Worm (Caenorhabditis elegans) whole organism, young adult: ENCODE results near the gene T10H10.2.

Experiments
- B0035.1 ChIP-seq: sonication (generic microtip); optimal IDR thresholded peaks from 2 replicates; lab custom pipeline; 2016; ENCODE audit warnings: missing genetic modification characterization, mild to moderate bottlenecking, missing compliant biosample characterization, missing genotype, missing genetic modification reagents
- B0261.1 ChIP-seq: sonication (generic microtip); optimal IDR thresholded peaks from 2 replicates; lab custom pipeline; 2016; ENCODE audit warnings: mild to moderate bottlenecking, missing genetic modification characterization, moderate library complexity, missing compliant biosample characterization
- D2030.7 ChIP-seq: fragments of 200-800 bp; sonication (Bioruptor generic); IDR thresholded peaks from 2 replicates; pipeline ENCODE4 v1.3.6; 2022; ENCODE audit warnings: missing genetic modification reagents, missing genetic modification characterization, missing compliant biosample characterization
- F49E8.2 ChIP-seq: sonication (generic microtip); optimal IDR thresholded peaks from 3 replicates; lab custom pipeline; 2017; ENCODE audit warnings: missing genetic modification characterization, mild to moderate bottlenecking, missing compliant biosample characterization, antibody characterized with exemption, moderate library complexity; ENCODE audit not compliant: insufficient read depth
- F57C9.4 ChIP-seq: sonication (generic microtip); optimal IDR thresholded peaks from 2 replicates; lab custom pipeline; 2017; ENCODE audit warnings: mild to moderate bottlenecking, missing genetic modification characterization, missing compliant biosample characterization
- Y53G8AR.9 ChIP-seq: fragments of 200-800 bp; sonication (Bioruptor generic); conservative IDR thresholded peaks from 2 replicates; pipeline ENCODE4 v1.3.6; 2022; ENCODE audit warnings: missing genetic modification reagents, missing genetic modification characterization, missing compliant biosample characterization
- Y56A3A.18 ChIP-seq: fragments of 200-800 bp; sonication (Bioruptor generic); IDR thresholded peaks from 2 replicates; pipeline ENCODE4 v1.3.6; 2022; ENCODE audit warnings: missing genetic modification reagents, missing genetic modification characterization, missing compliant biosample characterization
- Y67H2A.10 ChIP-seq: fragments of 200-800 bp; sonication (Bioruptor generic); conservative IDR thresholded peaks from 2 replicates; pipeline ENCODE4 v1.3.6; 2022; ENCODE audit warnings: missing genetic modification reagents, missing genetic modification characterization, missing compliant biosample characterization
- ZK185.1 ChIP-seq: sonication (generic microtip); optimal IDR thresholded peaks from 2 replicates; lab custom pipeline; 2016; ENCODE audit warnings: mild to moderate bottlenecking, missing genetic modification characterization, missing compliant biosample characterization; ENCODE audit not compliant: poor library complexity, severe bottlenecking
- akir-1 ChIP-seq: fragments of 200-800 bp; sonication (Bioruptor generic); optimal IDR thresholded peaks from 2 replicates; lab custom pipeline; 2018; ENCODE audit warnings: mild to moderate bottlenecking, missing genetic modification characterization, moderate library complexity, missing compliant biosample characterization
- ama-1 ChIP-seq, 3 experiments: fragments of 150-350 bp in 1 of 3; sonication (generic microtip) in 2 of 3; optimal IDR thresholded peaks; 2 replicates each; lab custom pipeline; 2014 to 2018; ENCODE audit warnings: missing biosample characterization in 2 of 3, missing genetic modification characterization in 2 of 3, missing genetic modification reagents in 2 of 3
- aptf-3 ChIP-seq: fragments of 200-800 bp; sonication (Bioruptor generic); IDR thresholded peaks from 2 replicates; pipeline ENCODE4 v1.3.6; 2022; ENCODE audit warnings: missing genetic modification characterization, missing compliant biosample characterization
- atf-7 ChIP-seq: sonication (generic microtip); optimal IDR thresholded peaks from 2 replicates; lab custom pipeline; 2017; ENCODE audit warnings: mild to moderate bottlenecking, missing genetic modification characterization, missing compliant biosample characterization
- attf-6 ChIP-seq: fragments of 200-800 bp; sonication (Bioruptor generic); IDR thresholded peaks from 2 replicates; pipeline ENCODE4 v1.3.6; 2022; ENCODE audit warnings: missing genetic modification reagents, missing genetic modification characterization, missing compliant biosample characterization
- bed-1 ChIP-seq: fragments of 200-800 bp; sonication (Bioruptor generic); IDR thresholded peaks from 2 replicates; pipeline ENCODE4 v1.3.6; 2022; ENCODE audit warnings: missing genetic modification reagents, missing genetic modification characterization, missing compliant biosample characterization
- ceh-27 ChIP-seq: fragments of 200-800 bp; sonication (Bioruptor generic); optimal IDR thresholded peaks from 2 replicates; lab custom pipeline; 2018; ENCODE audit warnings: mild to moderate bottlenecking, missing genetic modification characterization, moderate library complexity, missing compliant biosample characterization
- ceh-40 ChIP-seq: fragments of 200-800 bp; sonication (Bioruptor generic); IDR thresholded peaks from 2 replicates; pipeline ENCODE4 v1.3.6; 2022; ENCODE audit warnings: missing genetic modification characterization, missing compliant biosample characterization
- ceh-58 ChIP-seq: fragments of 200-800 bp; sonication (Bioruptor generic); IDR thresholded peaks from 2 replicates; pipeline ENCODE4 v1.3.6; 2022; ENCODE audit warnings: missing genetic modification characterization, missing compliant biosample characterization
- chd-7 ChIP-seq: sonication (generic microtip); optimal IDR thresholded peaks from 2 replicates; lab custom pipeline; 2016; ENCODE audit warnings: mild to moderate bottlenecking, missing genetic modification characterization, moderate library complexity, missing compliant biosample characterization
- die-1 ChIP-seq: sonication (generic microtip); optimal IDR thresholded peaks from 2 replicates; lab custom pipeline; 2016; ENCODE audit warnings: missing genotype, mild to moderate bottlenecking, missing genetic modification characterization, missing compliant biosample characterization
- ekl-4 ChIP-seq: fragments of 200-800 bp; sonication (Bioruptor generic); IDR thresholded peaks from 2 replicates; pipeline ENCODE4 v1.3.6; 2022; ENCODE audit warnings: missing genetic modification reagents, missing genetic modification characterization, missing compliant biosample characterization
- him-1 ChIP-seq: sonication (generic microtip); optimal IDR thresholded peaks from 2 replicates; lab custom pipeline; 2016; ENCODE audit warnings: missing genotype, missing genetic modification reagents, missing genetic modification characterization, missing compliant biosample characterization
- hmg-1.2 ChIP-seq: fragments of 200-800 bp; sonication (Bioruptor generic); IDR thresholded peaks from 2 replicates; pipeline ENCODE4 v1.3.6; 2022; ENCODE audit warnings: missing genetic modification reagents, missing genetic modification characterization, missing compliant biosample characterization
- hrde-1 ChIP-seq: sonication (generic microtip); optimal IDR thresholded peaks from 2 replicates; lab custom pipeline; 2016; ENCODE audit warnings: missing genetic modification characterization, mild to moderate bottlenecking, missing compliant biosample characterization, moderate library complexity, missing genotype, missing genetic modification reagents, borderline replicate concordance
- hsf-1 ChIP-seq: fragments of 200-800 bp; sonication (Bioruptor generic); IDR thresholded peaks from 2 replicates; pipeline ENCODE4 v1.3.6; 2022; ENCODE audit warnings: missing genetic modification reagents, missing genetic modification characterization, missing compliant biosample characterization
- lin-26 ChIP-seq: fragments of 200-800 bp; sonication (Bioruptor generic); IDR thresholded peaks from 2 replicates; pipeline ENCODE4 v1.3.6; 2022; ENCODE audit warnings: missing genetic modification reagents, missing genetic modification characterization, missing compliant biosample characterization
- lin-35 ChIP-seq, 3 experiments: fragments of 150-350 bp in 2 of 3; sonication (generic microtip) in 1 of 3; optimal IDR thresholded peaks; 2 replicates each; lab custom pipeline; 2014 to 2018; ENCODE audit warnings: missing biosample characterization in 3 of 3, missing genetic modification characterization in 3 of 3, missing genetic modification reagents in 3 of 3
- madf-8 ChIP-seq: fragments of 200-800 bp; sonication (Bioruptor generic); conservative IDR thresholded peaks from 2 replicates; pipeline ENCODE4 v1.3.6; 2022; ENCODE audit warnings: missing genetic modification reagents, missing genetic modification characterization, missing compliant biosample characterization
- nfya-1 ChIP-seq: sonication (generic microtip); optimal IDR thresholded peaks from 2 replicates; lab custom pipeline; 2017; ENCODE audit warnings: antibody characterized with exemption, missing compliant biosample characterization, missing genetic modification characterization, borderline replicate concordance; ENCODE audit not compliant: insufficient read depth
- nhr-120 ChIP-seq: fragments of 200-800 bp; sonication (Bioruptor generic); IDR thresholded peaks from 2 replicates; pipeline ENCODE4 v1.3.6; 2022; ENCODE audit warnings: missing genetic modification characterization, missing compliant biosample characterization
- pbrm-1 ChIP-seq: fragments of 200-800 bp; sonication (Bioruptor generic); IDR thresholded peaks from 2 replicates; pipeline ENCODE4 v1.3.6; 2022; ENCODE audit warnings: missing genetic modification reagents, missing genetic modification characterization, missing compliant biosample characterization
- rcor-1 ChIP-seq: fragments of 200-800 bp; sonication (Bioruptor generic); IDR thresholded peaks from 2 replicates; pipeline ENCODE4 v1.3.6; 2022; ENCODE audit warnings: missing genetic modification reagents, missing genetic modification characterization, missing compliant biosample characterization
- rec-8 ChIP-seq, 2 experiments: sonication (generic microtip); optimal IDR thresholded peaks; 2 replicates each; lab custom pipeline; 2016; ENCODE audit warnings: mild to moderate bottlenecking in 2 of 2, missing genetic modification characterization in 2 of 2, missing genetic modification reagents in 2 of 2, missing genotype in 2 of 2, missing biosample characterization in 1 of 2, missing compliant biosample characterization in 1 of 2, moderate library complexity in 1 of 2
- rpc-1 ChIP-seq, 2 experiments: fragments of 150-350 bp in 1 of 2; sonication (generic microtip) in 1 of 2; optimal IDR thresholded peaks; 2 replicates each; lab custom pipeline; 2014 to 2018; ENCODE audit warnings: missing biosample characterization in 1 of 2, missing genetic modification characterization in 1 of 2, missing genetic modification reagents in 1 of 2, missing genotype in 1 of 2
- snpc-1.1 ChIP-seq: sonication (generic microtip); optimal IDR thresholded peaks from 2 replicates; lab custom pipeline; 2017; ENCODE audit warnings: missing genetic modification characterization, mild to moderate bottlenecking, missing compliant biosample characterization, antibody characterized with exemption, moderate library complexity, missing genotype, missing genetic modification reagents; ENCODE audit not compliant: insufficient read depth
- snpc-1.3 ChIP-seq: sonication (generic microtip); optimal IDR thresholded peaks from 2 replicates; lab custom pipeline; 2017; ENCODE audit warnings: missing genetic modification characterization, mild to moderate bottlenecking, missing compliant biosample characterization, antibody characterized with exemption, moderate library complexity, missing genotype, missing genetic modification reagents; ENCODE audit not compliant: insufficient read depth
- snpc-3.4 ChIP-seq: sonication (generic microtip); optimal IDR thresholded peaks from 2 replicates; lab custom pipeline; 2017; ENCODE audit warnings: missing genetic modification characterization, mild to moderate bottlenecking, missing compliant biosample characterization, antibody characterized with exemption, moderate library complexity, missing genotype, missing genetic modification reagents
- snpc-4 ChIP-seq, 5 experiments: fragments of 150-350 bp in 1 of 5; sonication (generic microtip) in 4 of 5; optimal IDR thresholded peaks; 2 replicates each; lab custom pipeline; 2014 to 2018; ENCODE audit warnings: missing genetic modification characterization in 5 of 5, missing biosample characterization in 3 of 5, antibody characterized with exemption in 2 of 5, mild to moderate bottlenecking in 2 of 5, missing compliant biosample characterization in 2 of 5, missing genotype in 2 of 5, moderate library complexity in 2 of 5, missing genetic modification reagents in 1 of 5
- tbp1 ChIP-seq: fragments of 200-800 bp; sonication (Bioruptor generic); optimal IDR thresholded peaks from 2 replicates; lab custom pipeline; 2018; ENCODE audit warnings: mild to moderate bottlenecking, missing genetic modification characterization, missing compliant biosample characterization
- unc-62 ChIP-seq: fragments of 150-350 bp; optimal IDR thresholded peaks from 2 replicates; lab custom pipeline; 2014; ENCODE audit warnings: missing biosample characterization, missing genetic modification reagents, missing genetic modification characterization
- xnd-1 ChIP-seq: sonication (generic microtip); optimal IDR thresholded peaks from 2 replicates; lab custom pipeline; 2016; ENCODE audit warnings: missing genotype, missing genetic modification reagents, missing genetic modification characterization, missing compliant biosample characterization
- ztf-18 ChIP-seq: sonication (generic microtip); optimal IDR thresholded peaks from 2 replicates; lab custom pipeline; 2016; ENCODE audit warnings: missing genotype, mild to moderate bottlenecking, missing genetic modification characterization, missing compliant biosample characterization
- ztf-22 ChIP-seq: fragments of 200-800 bp; sonication (Bioruptor generic); optimal IDR thresholded peaks from 2 replicates; lab custom pipeline; 2018; ENCODE audit warnings: mild to moderate bottlenecking, missing genetic modification characterization, moderate library complexity, missing compliant biosample characterization
- ztf-6 ChIP-seq: fragments of 200-800 bp; sonication (Bioruptor generic); IDR thresholded peaks from 2 replicates; pipeline ENCODE4 v1.3.6; 2022; ENCODE audit warnings: missing genetic modification reagents, missing genetic modification characterization, missing compliant biosample characterization

The T10H10.2 gene

ce11 chrX:2328873-2329272 is 34.3 kb downstream of the T10H10.2 start:
- no peak for TF ChIP-seq akir-1 (GFP tag; lab: Kevin White, UChicago)
- peak; percentile 39 for TF ChIP-seq hrde-1 (tag; lab: Kevin White, UChicago)
- peak; percentile 64 for TF ChIP-seq tbp1
- TF ChIP-seq rpc-1 (optimal IDR thresholded peaks at IDR 0.05; lab: Kevin White, UChicago), result no peak
- peak; percentile 12 for TF ChIP-seq rpc-1 (tag; optimal IDR thresholded peaks at IDR 0.05; lab: Kevin White, UChicago)
- no peak for TF ChIP-seq bed-1 (GFP tag; lab: Robert Waterston, UW)
- peak; percentile 9; the same call in 1 of the 2 replicates for TF ChIP-seq Y56A3A.18 (GFP tag; lab: Robert Waterston, UW)
- no peak for TF ChIP-seq nfya-1 (tag; lab: Kevin White, UChicago)
- no peak for TF ChIP-seq aptf-3 (GFP tag; lab: Robert Waterston, UW)
- peak; percentile 88 for TF ChIP-seq attf-6 (GFP tag; lab: Robert Waterston, UW)
- 0 out of 2 replicates have a peak, but pooled peaks have one; percentile 44 for TF ChIP-seq Y53G8AR.9 (GFP tag; lab: Robert Waterston, UW)
- TF ChIP-seq nhr-120 (GFP tag; lab: Robert Waterston, UW), result no peak
- TF ChIP-seq snpc-1.1 (tag; lab: Kevin White, UChicago), result peak; percentile 95
- peak; percentile 68 for TF ChIP-seq rcor-1 (GFP tag; lab: Robert Waterston, UW)
- TF ChIP-seq D2030.7, result peak; percentile 75
- no peak for TF ChIP-seq ztf-6 (GFP tag; lab: Robert Waterston, UW)
- TF ChIP-seq die-1 (tag; lab: Kevin White, UChicago), result peak; percentile 28
- TF ChIP-seq snpc-3.4 (tag; lab: Kevin White, UChicago), result peak; percentile 97
- TF ChIP-seq pbrm-1 (GFP tag; lab: Robert Waterston, UW), result peak; percentile 64
- TF ChIP-seq F57C9.4 (tag; lab: Kevin White, UChicago), result no peak
- peak; percentile 22 for TF ChIP-seq ztf-18
- TF ChIP-seq snpc-4 (GFP tag; optimal IDR thresholded peaks at IDR 0.05; lab: Kevin White, UChicago), result peak; percentile 98
- peak; percentile 94 to 99 (median 98) for TF ChIP-seq snpc-4 (tag; optimal IDR thresholded peaks at IDR 0.05; lab: Kevin White, UChicago)
- TF ChIP-seq B0261.1 (tag; lab: Kevin White, UChicago), result no peak
- TF ChIP-seq lin-35 (GFP tag; optimal IDR thresholded peaks at IDR 0.05; lab: Kevin White, UChicago), result no peak
- no peak for TF ChIP-seq ztf-22 (GFP tag; lab: Kevin White, UChicago)
- TF ChIP-seq him-1 (tag; lab: Kevin White, UChicago), result peak; percentile 95
- no peak for TF ChIP-seq ceh-27 (GFP tag; lab: Kevin White, UChicago)
- TF ChIP-seq snpc-1.3 (tag; lab: Kevin White, UChicago), result peak; percentile 95
- peak; percentile 91 for TF ChIP-seq hmg-1.2 (GFP tag; lab: Robert Waterston, UW)
- no peak for TF ChIP-seq Y67H2A.10 (GFP tag; lab: Robert Waterston, UW)
- no peak for TF ChIP-seq chd-7 (tag; lab: Kevin White, UChicago)
- peak; percentile 77 for TF ChIP-seq ama-1 (optimal IDR thresholded peaks at IDR 0.05; lab: Kevin White, UChicago)
- no peak for TF ChIP-seq ama-1 (GFP tag; optimal IDR thresholded peaks at IDR 0.05; lab: Kevin White, UChicago)
- peak; percentile 47; the same call in 1 of the 2 replicates for TF ChIP-seq ekl-4 (GFP tag; lab: Robert Waterston, UW)
- TF ChIP-seq hsf-1 (GFP tag; lab: Robert Waterston, UW), result peak; percentile 61; the same call in 1 of the 2 replicates

- TF ChIP-seq ceh-58 (no peak), ceh-27 (GFP tag; lab: Kevin White, UChicago) (no peak), rec-8 (tag; optimal IDR thresholded peaks at IDR 0.05; lab: Kevin White, UChicago) (no peak), madf-8 (GFP tag; lab: Robert Waterston, UW) (no peak), atf-7 (no peak), xnd-1 (tag; lab: Kevin White, UChicago) (no peak), B0035.1 (tag; lab: Kevin White, UChicago) (no peak), unc-62 (GFP tag; lab: Kevin White, UChicago) (no peak), lin-26 (GFP tag; lab: Robert Waterston, UW) (no peak), F49E8.2 (tag; lab: Kevin White, UChicago) (no peak), ceh-40 (GFP tag; lab: Robert Waterston, UW) (no peak), B0261.1 (tag; lab: Kevin White, UChicago) (no peak), die-1 (tag; lab: Kevin White, UChicago) (no peak), snpc-1.1 (tag; lab: Kevin White, UChicago) (no peak), ZK185.1 (no peak)
Measured at ce11 chrX:2330494-2330893, 35.9 kb downstream of the T10H10.2 start.
